Worm (Caenorhabditis elegans) whole organism, L2 larva: Measurements from ENCODE around the gene hpo-26.

Experiments used
- C34F6.9 ChIP-seq: fragments of 150-350 bp; optimal IDR thresholded peaks from 2 replicates; lab custom pipeline; 2014; ENCODE audit warnings: missing biosample characterization, missing genetic modification characterization
- Y55F3AM.14 ChIP-seq: fragments of 200-800 bp; sonication (Bioruptor generic); optimal IDR thresholded peaks from 2 replicates; lab custom pipeline; 2018; ENCODE audit warnings: mild to moderate bottlenecking, missing genetic modification characterization, missing compliant biosample characterization
- aly-2 ChIP-seq: fragments of 150-350 bp; optimal IDR thresholded peaks from 2 replicates; lab custom pipeline; 2014; ENCODE audit warnings: missing biosample characterization, missing genetic modification characterization
- ama-1 ChIP-seq: fragments of 150-350 bp; optimal IDR thresholded peaks from 2 replicates; lab custom pipeline; 2018; ENCODE audit warnings: inconsistent platforms
- ceh-16 ChIP-seq: fragments of 150-350 bp; optimal IDR thresholded peaks from 2 replicates; lab custom pipeline; 2014; ENCODE audit warnings: missing biosample characterization, missing genetic modification characterization
- ceh-82 ChIP-seq: fragments of 150-350 bp; optimal IDR thresholded peaks from 2 replicates; lab custom pipeline; 2014; ENCODE audit warnings: missing biosample characterization, missing genetic modification characterization
- crh-2 ChIP-seq: sonication (generic microtip); optimal IDR thresholded peaks from 2 replicates; lab custom pipeline; 2017; ENCODE audit warnings: missing biosample characterization, missing genetic modification characterization
- dmd-4 ChIP-seq: sonication (generic microtip); optimal IDR thresholded peaks from 2 replicates; lab custom pipeline; 2017; ENCODE audit warnings: missing biosample characterization, missing genetic modification characterization
- elt-1 ChIP-seq: fragments of 150-350 bp; optimal IDR thresholded peaks from 2 replicates; lab custom pipeline; 2014; ENCODE audit warnings: missing biosample characterization, missing genetic modification characterization
- elt-3 ChIP-seq: sonication (generic microtip); optimal IDR thresholded peaks from 2 replicates; lab custom pipeline; 2017; ENCODE audit warnings: missing biosample characterization, missing genetic modification characterization
- fos-1 ChIP-seq: fragments of 150-350 bp; optimal IDR thresholded peaks from 2 replicates; lab custom pipeline; 2014; ENCODE audit warnings: missing biosample characterization, missing genetic modification characterization
- gmeb-1 ChIP-seq: fragments of 150-350 bp; optimal IDR thresholded peaks from 2 replicates; lab custom pipeline; 2014; ENCODE audit warnings: missing biosample characterization, missing genetic modification characterization
- lin-11 ChIP-seq: fragments of 150-350 bp; sonication (generic microtip); optimal IDR thresholded peaks from 2 replicates; lab custom pipeline; 2014; ENCODE audit warnings: missing biosample characterization, missing genetic modification characterization, inconsistent platforms, mixed read lengths
- lin-13 ChIP-seq: fragments of 150-350 bp; optimal IDR thresholded peaks from 2 replicates; lab custom pipeline; 2014; ENCODE audit warnings: missing biosample characterization, missing genetic modification reagents, missing genetic modification characterization
- lin-39 ChIP-seq: fragments of 150-350 bp; optimal IDR thresholded peaks from 2 replicates; lab custom pipeline; 2014; ENCODE audit warnings: missing biosample characterization, missing genetic modification reagents, missing genetic modification characterization
- mab-5 ChIP-seq: fragments of 150-350 bp; optimal IDR thresholded peaks from 2 replicates; lab custom pipeline; 2014; ENCODE audit warnings: missing biosample characterization, missing genetic modification characterization
- mbf-1 ChIP-seq: sonication (generic microtip); optimal IDR thresholded peaks from 2 replicates; lab custom pipeline; 2017; ENCODE audit warnings: missing biosample characterization, missing genetic modification characterization
- nhr-10 ChIP-seq: sonication (generic microtip); optimal IDR thresholded peaks from 2 replicates; lab custom pipeline; 2017; ENCODE audit warnings: missing biosample characterization, missing genetic modification characterization
- nhr-129 ChIP-seq: fragments of 150-350 bp; optimal IDR thresholded peaks from 2 replicates; lab custom pipeline; 2014; ENCODE audit warnings: missing biosample characterization, missing genetic modification characterization
- nhr-21 ChIP-seq: fragments of 150-350 bp; optimal IDR thresholded peaks from 2 replicates; lab custom pipeline; 2014; ENCODE audit warnings: missing biosample characterization, missing genetic modification characterization
- nhr-23 ChIP-seq: fragments of 150-350 bp; optimal IDR thresholded peaks from 2 replicates; lab custom pipeline; 2014; ENCODE audit warnings: missing biosample characterization, missing genetic modification reagents, missing genetic modification characterization
- nhr-237 ChIP-seq: fragments of 150-350 bp; optimal IDR thresholded peaks from 2 replicates; lab custom pipeline; 2014; ENCODE audit warnings: missing biosample characterization, missing genetic modification characterization
- nhr-25 ChIP-seq: fragments of 150-350 bp; sonication (generic microtip); optimal IDR thresholded peaks from 3 replicates; lab custom pipeline; 2014; ENCODE audit warnings: missing biosample characterization, missing genetic modification characterization
- nhr-6 ChIP-seq: fragments of 150-350 bp; optimal IDR thresholded peaks from 2 replicates; lab custom pipeline; 2014; ENCODE audit warnings: missing biosample characterization, missing genetic modification characterization
- peb-1 ChIP-seq: fragments of 150-350 bp; optimal IDR thresholded peaks from 2 replicates; lab custom pipeline; 2014; ENCODE audit warnings: missing biosample characterization, missing genetic modification characterization
- sem-4 ChIP-seq: fragments of 150-350 bp; optimal IDR thresholded peaks from 2 replicates; lab custom pipeline; 2014; ENCODE audit warnings: missing biosample characterization, missing genetic modification reagents, missing genetic modification characterization
- sma-3 ChIP-seq: sonication (generic microtip); optimal IDR thresholded peaks from 2 replicates; lab custom pipeline; 2016; ENCODE audit warnings: missing genetic modification reagents, missing genetic modification characterization, missing compliant biosample characterization
- sma-9 ChIP-seq, 2 experiments: fragments of 150-350 bp in 1 of 2; sonication (generic microtip) in 1 of 2; optimal IDR thresholded peaks; 2 replicates each; lab custom pipeline; 2014 to 2016; ENCODE audit warnings: missing genetic modification characterization in 2 of 2, mild to moderate bottlenecking in 1 of 2, missing biosample characterization in 1 of 2, missing compliant biosample characterization in 1 of 2, missing genetic modification reagents in 1 of 2, moderate library complexity in 1 of 2
- snpc-4 ChIP-seq: fragments of 150-350 bp; optimal IDR thresholded peaks from 2 replicates; lab custom pipeline; 2014; ENCODE audit warnings: missing biosample characterization, missing genetic modification characterization
- unc-39 ChIP-seq: fragments of 150-350 bp; optimal IDR thresholded peaks from 2 replicates; lab custom pipeline; 2014; ENCODE audit warnings: missing biosample characterization, missing genetic modification characterization
- unc-55 ChIP-seq: fragments of 150-350 bp; sonication (generic microtip); optimal IDR thresholded peaks from 3 replicates; lab custom pipeline; 2014; ENCODE audit warnings: missing biosample characterization, missing genetic modification reagents, missing genetic modification characterization
- unc-62 ChIP-seq: fragments of 150-350 bp; optimal IDR thresholded peaks from 2 replicates; lab custom pipeline; 2014; ENCODE audit warnings: missing biosample characterization, missing genetic modification reagents, missing genetic modification characterization
- zag-1 ChIP-seq: fragments of 150-350 bp; optimal IDR thresholded peaks from 2 replicates; lab custom pipeline; 2014; ENCODE audit warnings: missing biosample characterization, missing genetic modification characterization
- ztf-1 ChIP-seq: fragments of 200-800 bp; sonication (Bioruptor generic); conservative IDR thresholded peaks from 2 replicates; pipeline ENCODE4 v1.3.6; 2022; ENCODE audit warnings: missing genetic modification characterization, missing compliant biosample characterization
- ztf-11 ChIP-seq: sonication (generic microtip); optimal IDR thresholded peaks from 2 replicates; lab custom pipeline; 2017; ENCODE audit warnings: missing biosample characterization, missing genetic modification characterization
- ztf-4 ChIP-seq: fragments of 150-350 bp; optimal IDR thresholded peaks from 2 replicates; lab custom pipeline; 2014; ENCODE audit warnings: missing biosample characterization, missing genetic modification characterization

Gene hpo-26

ce11 chrV:6551707-6552390 lies 19.0 kb upstream of the hpo-26 start, which contains the start of gene twk-10:
Gene twk-10, plus strand, starts transcription at chrV:6552340.
- TF ChIP-seq lin-13 (GFP tag; lab: Kevin White, UChicago) (no peak), C34F6.9 (peak; percentile 18), nhr-21 (tag; lab: Kevin White, UChicago) (no peak), sma-3 (GFP tag; lab: Kevin White, UChicago) (peak; percentile 19), ceh-82 (tag; lab: Kevin White, UChicago) (no peak), nhr-129 (tag; lab: Kevin White, UChicago) (peak; percentile 54), sma-9 (GFP tag; optimal IDR thresholded peaks at IDR 0.05; lab: Kevin White, UChicago) (peak; percentile 43), sma-9 (tag; optimal IDR thresholded peaks at IDR 0.05; lab: Kevin White, UChicago) (no peak), fos-1 (peak; percentile 59)

DNA sequence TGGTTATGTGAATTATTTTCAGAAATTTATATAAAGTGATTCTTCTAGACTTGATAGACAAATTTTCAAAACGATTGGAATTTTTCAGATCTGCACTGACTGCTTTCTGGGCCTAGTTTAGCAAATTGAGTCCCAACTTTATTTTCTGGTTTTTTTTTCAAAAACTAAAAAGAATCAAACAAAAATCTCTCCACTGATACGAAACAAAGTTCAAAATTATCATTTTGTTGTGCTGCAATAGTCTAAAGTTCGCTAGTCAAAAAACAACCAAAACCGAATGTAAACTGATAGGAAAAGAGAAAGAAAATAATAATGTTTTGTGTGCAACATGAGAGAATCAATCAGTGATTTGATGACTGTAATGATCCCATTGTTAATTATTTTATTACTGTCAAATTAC lies 17.0 kb upstream of the hpo-26 start, which contains the start of gene lipl-4:
Gene lipl-4, plus strand, starts transcription at position 301 of the 400 bp plus-strand sequence.
- TF ChIP-seq nhr-129 (tag; lab: Kevin White, UChicago) (no peak), lin-39 (tag; lab: Kevin White, UChicago) (no peak), ztf-4 (no peak), sma-3 (GFP tag; lab: Kevin White, UChicago) (no peak)

- TF ChIP-seq lin-39 (tag; lab: Kevin White, UChicago), result no peak
- no peak for TF ChIP-seq nhr-129 (tag; lab: Kevin White, UChicago)
- TF ChIP-seq ztf-11, result no peak
- no peak for TF ChIP-seq fos-1
- TF ChIP-seq sem-4 (tag; lab: Kevin White, UChicago), result no peak
- TF ChIP-seq mab-5 (tag; lab: Kevin White, UChicago), result no peak
- no peak for TF ChIP-seq dmd-4
- no peak for TF ChIP-seq elt-1 (tag; lab: Kevin White, UChicago)
- no peak for TF ChIP-seq nhr-237 (tag; lab: Kevin White, UChicago)
- no peak for TF ChIP-seq mbf-1 (tag; lab: Kevin White, UChicago)
- TF ChIP-seq nhr-10 (tag; lab: Kevin White, UChicago), result no peak
- no peak for TF ChIP-seq snpc-4 (tag; lab: Kevin White, UChicago)
- TF ChIP-seq aly-2, result no peak
- no peak for TF ChIP-seq unc-62 (GFP tag; lab: Kevin White, UChicago)
- TF ChIP-seq nhr-6 (tag; lab: Kevin White, UChicago), result no peak
- no peak for TF ChIP-seq nhr-25
- TF ChIP-seq ztf-1 (GFP tag; lab: Robert Waterston, UW), result no peak
- no peak for TF ChIP-seq unc-55 (GFP tag; lab: Kevin White, UChicago)
These were observed 16.3 kb upstream of the hpo-26 start, which contains the start of gene K04A8.20 for ce11 chrV:6549148-6549547. Gene K04A8.20, plus strand, starts transcription at chrV:6549448.

- TF ChIP-seq ceh-82 (tag; lab: Kevin White, UChicago) (no peak), snpc-4 (tag; lab: Kevin White, UChicago) (no peak), crh-2 (no peak), elt-3 (tag; lab: Kevin White, UChicago) (no peak), nhr-10 (tag; lab: Kevin White, UChicago) (no peak), nhr-21 (tag; lab: Kevin White, UChicago) (no peak)
These were observed 15.4 kb upstream of the hpo-26 start for ce11 chrV:6548309-6548708.

DNA sequence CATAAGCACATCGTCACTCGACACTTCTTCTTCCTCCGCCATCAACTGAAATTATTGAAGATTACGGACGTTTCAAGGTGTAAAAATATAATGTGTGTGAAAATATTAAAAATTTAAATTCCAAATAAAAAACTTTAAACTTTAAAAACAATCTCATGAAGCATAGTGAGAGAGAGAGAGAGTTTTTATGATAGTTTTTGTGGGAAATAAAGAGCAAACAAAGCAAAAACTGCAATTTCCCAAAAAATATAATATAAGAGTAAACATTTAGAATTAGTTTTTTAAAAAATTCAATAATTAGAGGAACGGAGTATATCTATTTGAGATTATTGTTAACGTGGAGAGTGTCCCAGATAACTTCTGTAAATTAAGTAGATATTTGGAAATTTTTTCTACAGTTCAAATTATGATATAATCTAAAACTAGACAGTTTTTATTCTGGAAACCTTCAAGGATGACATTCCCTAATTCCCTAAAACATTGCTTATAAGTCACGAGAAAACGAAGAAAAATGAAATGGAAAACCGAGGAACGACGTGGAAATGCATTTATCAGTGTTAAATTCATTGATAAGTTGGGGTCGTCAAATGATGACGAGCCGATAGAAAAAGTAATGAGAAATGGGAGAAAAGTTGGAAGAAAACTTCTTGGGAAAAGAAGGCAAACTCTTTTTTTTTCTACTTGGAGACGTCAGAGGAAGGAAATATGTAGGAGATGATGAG lies 13.8 kb upstream of the hpo-26 start, which contains the start of gene dre-1:
Gene dre-1, minus strand, starts transcription at position 51 of the 722 bp plus-strand sequence.
- TF ChIP-seq gmeb-1 (tag; lab: Kevin White, UChicago) (no peak), crh-2 (peak; percentile 6), nhr-10 (tag; lab: Kevin White, UChicago) (no peak), unc-55 (GFP tag; lab: Kevin White, UChicago) (peak; percentile 8), fos-1 (peak; percentile 82)
- TF ChIP-seq, all 48 proteins: peak for 3

- TF ChIP-seq zag-1 (no peak), sma-9 (GFP tag; optimal IDR thresholded peaks at IDR 0.05; lab: Kevin White, UChicago) (peak; percentile 30), sma-9 (tag; optimal IDR thresholded peaks at IDR 0.05; lab: Kevin White, UChicago) (no peak), lin-11 (no peak), sma-3 (GFP tag; lab: Kevin White, UChicago) (peak; percentile 4), lin-13 (GFP tag; lab: Kevin White, UChicago) (no peak), aly-2 (no peak), unc-55 (GFP tag; lab: Kevin White, UChicago) (no peak), nhr-129 (tag; lab: Kevin White, UChicago) (no peak), ztf-4 (no peak), peb-1 (tag; lab: Kevin White, UChicago) (no peak), ceh-16 (tag; lab: Kevin White, UChicago) (no peak), nhr-23 (tag; lab: Kevin White, UChicago) (no peak), elt-1 (tag; lab: Kevin White, UChicago) (no peak), ztf-1 (GFP tag; lab: Robert Waterston, UW) (no peak), Y55F3AM.14 (GFP tag; lab: Kevin White, UChicago) (no peak), unc-39 (no peak), fos-1 (peak; percentile 8), mbf-1 (tag; lab: Kevin White, UChicago) (no peak), gmeb-1 (tag; lab: Kevin White, UChicago) (no peak), ama-1 (lab: Kevin White, UChicago) (no peak), unc-62 (GFP tag; lab: Kevin White, UChicago) (no peak), mab-5 (tag; lab: Kevin White, UChicago) (no peak)
- TF ChIP-seq, all 48 proteins: peak for 3
These were observed 12.1 kb upstream of the hpo-26 start for ce11 chrV:6544999-6545398.
